Worm (Caenorhabditis elegans): ENCODE measurements around the gene D1086.6.

The D1086.6 gene

DNA sequence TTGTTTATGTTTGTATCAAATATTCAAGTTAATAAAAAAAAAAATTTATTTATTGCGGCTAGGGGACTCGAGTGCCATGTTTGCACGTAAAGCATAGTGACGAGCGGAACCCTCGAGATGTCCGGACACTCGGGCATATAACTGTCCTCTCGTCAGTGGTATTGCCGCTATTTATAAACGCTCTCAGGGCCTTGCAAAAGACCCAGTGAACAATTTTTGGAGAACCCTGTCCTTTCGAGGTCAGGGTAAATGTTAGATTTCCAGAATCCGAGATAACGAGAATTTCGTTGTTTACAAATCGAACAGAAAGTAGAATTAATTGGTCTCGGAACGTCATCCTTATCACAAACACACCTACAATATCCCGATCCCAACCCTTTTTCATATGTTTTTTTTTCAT is 12.8 kb downstream of the D1086.6 start, which contains the start of gene D1086.3:
D1086.3 (plus strand) TSS at position 390 of the 400 bp plus-strand sequence.
- TF ChIP-seq hlh-1 (tag; optimal IDR thresholded peaks at IDR 0.05): no peak
- TF ChIP-seq lsy-2 (tag; optimal IDR thresholded peaks at IDR 0.05): no peak
- TF ChIP-seq nhr-2 (tag; optimal IDR thresholded peaks at IDR 0.05): no peak
- no peak for TF ChIP-seq unc-39 (tag; optimal IDR thresholded peaks at IDR 0.05)

DNA sequence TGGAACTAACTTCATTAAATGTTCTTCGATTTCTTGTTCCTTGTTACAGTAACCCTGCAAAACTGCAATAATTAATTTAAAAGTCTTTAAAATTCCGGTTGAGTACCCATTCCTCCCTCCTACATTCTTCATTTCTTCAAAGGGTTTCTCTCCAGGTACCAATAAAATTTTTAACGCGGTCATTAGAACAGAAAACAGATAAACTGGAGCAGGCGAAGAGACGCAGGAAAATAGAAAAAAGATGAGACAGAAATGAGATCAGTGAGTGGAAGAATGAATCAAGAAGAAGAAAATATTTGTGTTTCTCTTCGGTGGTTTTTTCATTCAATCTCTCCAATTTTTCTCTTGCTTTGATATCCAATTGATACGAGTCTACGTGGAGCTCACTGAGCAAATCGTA is 14.2 kb downstream of the D1086.6 start, which contains the start of gene D1086.8:
D1086.8 (plus strand) TSS at position 301 of the 400 bp plus-strand sequence.
- TF ChIP-seq ces-1 (GFP tag; optimal IDR thresholded peaks at IDR 0.05) (no peak), lin-13 (tag; optimal IDR thresholded peaks at IDR 0.05) (no peak)

DNA sequence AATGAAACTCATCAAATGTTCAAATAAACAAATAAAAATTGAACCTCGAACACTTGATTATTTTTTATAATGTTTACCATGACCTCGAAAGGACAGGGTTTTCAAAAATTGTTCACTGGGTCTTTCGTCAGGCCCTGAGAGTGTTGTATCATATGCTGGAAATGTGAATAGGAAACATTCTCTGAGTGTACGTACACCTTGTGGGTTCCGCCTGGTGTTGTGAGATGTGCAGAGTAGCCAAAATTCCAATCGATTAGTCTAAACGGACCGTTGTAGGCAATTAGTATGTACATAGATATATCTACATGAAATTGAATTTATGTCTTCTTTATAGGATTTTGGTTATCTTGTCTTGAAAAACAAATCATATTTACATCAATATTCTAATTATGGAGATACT is 14.9 kb downstream of the D1086.6 start:
- TF ChIP-seq mep-1 (tag; optimal IDR thresholded peaks at IDR 0.05) (no peak), snpc-4 (tag; optimal IDR thresholded peaks at IDR 0.05) (no peak), mls-2 (tag; optimal IDR thresholded peaks at IDR 0.05) (no peak), drap-1 (GFP tag; optimal IDR thresholded peaks at IDR 0.05) (no peak), unc-39 (tag; optimal IDR thresholded peaks at IDR 0.05) (no peak), lsy-2 (tag; optimal IDR thresholded peaks at IDR 0.05) (no peak), lin-13 (tag; optimal IDR thresholded peaks at IDR 0.05) (no peak), tbx-8 (GFP tag; optimal IDR thresholded peaks at IDR 0.05) (no peak), nhr-12 (tag; optimal IDR thresholded peaks at IDR 0.05) (no peak), mab-5 (tag; optimal IDR thresholded peaks at IDR 0.05) (no peak), nhr-2 (tag; optimal IDR thresholded peaks at IDR 0.05) (no peak), ceh-43 (GFP tag; optimal IDR thresholded peaks at IDR 0.05) (no peak), nhr-237 (tag; optimal IDR thresholded peaks at IDR 0.05) (no peak), ceh-83 (GFP tag; optimal IDR thresholded peaks at IDR 0.05) (no peak), lin-32 (GFP tag; optimal IDR thresholded peaks at IDR 0.05) (no peak), zip-8 (tag; optimal IDR thresholded peaks at IDR 0.05) (no peak), nhr-28 (tag; optimal IDR thresholded peaks at IDR 0.05) (no peak), elt-1 (tag; optimal IDR thresholded peaks at IDR 0.05; ENCODE audit: borderline replicate concordance, insufficient read depth) (no peak), sem-2 (GFP tag; optimal IDR thresholded peaks at IDR 0.05) (no peak), nhr-76 (tag; optimal IDR thresholded peaks at IDR 0.05) (no peak)

DNA sequence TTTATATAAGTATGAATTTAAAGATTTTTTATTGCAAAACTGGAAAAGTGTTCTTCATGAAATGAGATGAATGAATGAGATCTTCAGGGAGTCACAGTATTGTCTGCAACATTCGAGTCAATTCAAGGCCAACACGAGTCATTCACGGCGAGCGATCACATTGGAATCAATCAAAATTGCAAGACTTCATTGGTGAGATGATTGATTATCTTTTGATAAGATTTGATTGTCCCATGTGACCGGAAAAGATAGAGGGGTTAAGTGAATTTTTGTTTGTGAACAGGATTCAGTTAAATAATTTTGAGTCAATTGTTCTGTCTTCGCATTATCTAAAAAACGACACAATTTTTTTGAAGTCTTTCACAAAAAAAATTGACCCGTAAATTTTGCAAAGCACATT is 15.4 kb downstream of the D1086.6 start:
- TF ChIP-seq unc-62 (GFP tag; optimal IDR thresholded peaks at IDR 0.05): peak; percentile 26
- TF ChIP-seq nhr-28 (tag; optimal IDR thresholded peaks at IDR 0.05): no peak

DNA sequence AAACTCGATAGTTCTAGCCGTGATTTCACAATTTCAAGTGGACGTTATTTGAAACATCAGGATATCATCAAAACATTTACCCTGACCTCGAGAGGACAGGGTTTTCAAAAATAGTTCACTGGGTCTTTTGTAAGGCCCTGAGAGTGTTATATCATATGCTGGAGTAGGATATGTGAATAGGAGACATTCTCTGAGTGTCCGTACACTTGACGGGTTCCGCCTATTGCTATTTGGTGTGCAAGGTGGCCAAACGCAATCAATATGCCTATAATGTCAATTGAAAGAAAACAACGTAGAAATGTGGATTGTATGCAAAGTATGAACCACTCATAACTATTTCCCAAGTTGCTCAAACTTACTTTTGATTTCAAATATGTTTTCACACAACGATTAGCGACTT is 17.8 kb downstream of the D1086.6 start:
- TF ChIP-seq flh-1 (GFP tag; optimal IDR thresholded peaks at IDR 0.05): no peak
- TF ChIP-seq snpc-4 (tag; optimal IDR thresholded peaks at IDR 0.05): no peak
- TF ChIP-seq elt-3 (tag; optimal IDR thresholded peaks at IDR 0.05): no peak
- TF ChIP-seq zip-8 (tag; optimal IDR thresholded peaks at IDR 0.05): no peak
- TF ChIP-seq tbx-8 (GFP tag; optimal IDR thresholded peaks at IDR 0.05): no peak
- TF ChIP-seq sem-2 (GFP tag; optimal IDR thresholded peaks at IDR 0.05): no peak
- no peak for TF ChIP-seq nhr-237 (tag; optimal IDR thresholded peaks at IDR 0.05)
- TF ChIP-seq unc-62 (GFP tag; optimal IDR thresholded peaks at IDR 0.05): no peak
- TF ChIP-seq ces-1 (GFP tag; optimal IDR thresholded peaks at IDR 0.05): no peak

DNA sequence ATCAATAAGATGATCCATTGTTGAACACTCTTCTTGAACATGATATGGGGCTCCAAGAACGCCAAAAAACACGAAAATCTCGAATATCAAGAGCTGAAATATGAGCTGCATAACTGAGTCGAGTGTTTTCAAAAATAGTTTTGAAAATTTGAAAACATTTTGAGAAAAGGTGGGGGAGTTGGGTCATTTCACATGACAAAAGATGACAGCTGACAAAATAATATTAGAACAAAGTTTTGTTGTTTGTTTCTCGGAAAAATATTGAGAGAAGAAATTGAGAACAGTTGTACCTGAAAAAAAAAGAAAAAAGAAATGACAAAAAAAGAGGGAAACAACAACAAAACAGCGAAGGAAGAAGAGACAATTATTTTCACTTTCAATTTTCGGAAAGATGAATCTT is 18.9 kb downstream of the D1086.6 start, which contains the start of the genes D1086.2 and D1086.1:
D1086.2 (minus strand) TSS at position 150 of the 400 bp plus-strand sequence.
D1086.1 (plus strand) TSS at position 340 of the 400 bp plus-strand sequence.
- TF ChIP-seq unc-120 (tag; optimal IDR thresholded peaks at IDR 0.05; ENCODE audit: poor library complexity, severe bottlenecking): no peak
- TF ChIP-seq ham-2 (GFP tag; optimal IDR thresholded peaks at IDR 0.05): no peak
- TF ChIP-seq elt-1 (tag; optimal IDR thresholded peaks at IDR 0.05; ENCODE audit: borderline replicate concordance, insufficient read depth): no peak
- no peak for TF ChIP-seq sem-2 (GFP tag; optimal IDR thresholded peaks at IDR 0.05)

DNA sequence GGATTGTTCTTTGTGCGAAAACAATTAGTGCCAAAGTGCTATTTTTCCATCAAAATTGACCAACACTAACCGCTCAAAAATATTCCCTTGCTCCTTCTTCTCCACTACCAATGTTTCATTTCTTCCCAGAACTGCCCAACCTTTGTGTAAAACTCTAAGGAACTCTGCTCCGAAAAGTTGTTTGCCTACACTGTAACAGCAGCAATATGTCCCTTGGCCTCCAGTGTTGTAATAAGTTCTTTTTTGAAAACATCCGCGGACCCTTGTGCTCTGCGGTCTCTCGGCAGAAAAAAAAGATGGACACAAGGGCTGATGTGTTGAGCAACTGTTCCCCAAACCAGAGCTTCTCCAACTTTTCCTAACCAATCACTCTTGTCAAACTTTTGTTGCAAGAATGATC is 21.3 kb downstream of the D1086.6 start, which contains the start of gene D1086.12:
D1086.12 (plus strand) TSS at position 301 of the 400 bp plus-strand sequence.
- TF ChIP-seq nhr-76 (tag; optimal IDR thresholded peaks at IDR 0.05) (no peak), hlh-1 (tag; optimal IDR thresholded peaks at IDR 0.05) (peak; percentile 90)
